Worm (Caenorhabditis elegans) whole organism, L4 larva: ENCODE results near the gene isy-1.
A peak's percentile ranks its signal among the peaks of the same experiment; 100 is the strongest.

Experiments used
- F10B5.3 ChIP-seq: sonication (generic microtip); optimal IDR thresholded peaks from 2 replicates; lab custom pipeline; 2016; ENCODE audit warnings: mild to moderate bottlenecking, missing genetic modification characterization, missing compliant biosample characterization
- F26F4.8 ChIP-seq: fragments of 200-800 bp; sonication (Bioruptor generic); conservative IDR thresholded peaks from 2 replicates; pipeline ENCODE4 v1.3.6; 2022; ENCODE audit warnings: missing genetic modification characterization, missing compliant biosample characterization
- F37D6.2 ChIP-seq: sonication (generic microtip); optimal IDR thresholded peaks from 2 replicates; lab custom pipeline; 2016; ENCODE audit warnings: mild to moderate bottlenecking, missing genetic modification characterization, missing compliant biosample characterization
- F44E2.7 ChIP-seq: fragments of 200-800 bp; sonication (Bioruptor generic); IDR thresholded peaks from 2 replicates; pipeline ENCODE4 v2.1.2; 2022; ENCODE audit warnings: missing genetic modification characterization, missing compliant biosample characterization
- T26A8.4 ChIP-seq: fragments of 200-800 bp; sonication (Bioruptor generic); IDR thresholded peaks from 2 replicates; pipeline ENCODE4 v1.3.6; 2022; ENCODE audit warnings: missing genetic modification characterization, missing compliant biosample characterization
- Y5F2A.4 ChIP-seq: fragments of 200-800 bp; sonication (Bioruptor generic); optimal IDR thresholded peaks from 2 replicates; lab custom pipeline; 2018; ENCODE audit warnings: mild to moderate bottlenecking, missing genetic modification characterization, missing compliant biosample characterization
- Y75B8A.6 ChIP-seq: fragments of 200-800 bp; sonication (Bioruptor generic); IDR thresholded peaks from 2 replicates; pipeline ENCODE4 v1.3.6; 2022; ENCODE audit warnings: missing genetic modification reagents, missing genetic modification characterization, missing compliant biosample characterization
- ZK337.2 ChIP-seq: fragments of 200-800 bp; sonication (Bioruptor generic); IDR thresholded peaks from 2 replicates; pipeline ENCODE4 v1.3.6; 2022; ENCODE audit warnings: missing genetic modification reagents, missing genetic modification characterization, missing compliant biosample characterization
- ZK546.5 ChIP-seq, 2 experiments: sonication (generic microtip); optimal IDR thresholded peaks; 2 replicates each; lab custom pipeline; 2017; ENCODE audit warnings: missing biosample characterization in 2 of 2, missing genetic modification characterization in 2 of 2
- ceh-32 ChIP-seq: sonication (generic microtip); optimal IDR thresholded peaks from 2 replicates; lab custom pipeline; 2016; ENCODE audit warnings: mild to moderate bottlenecking, missing genetic modification characterization, missing compliant biosample characterization; ENCODE audit not compliant: poor library complexity
- ceh-44 ChIP-seq: fragments of 200-800 bp; sonication (Bioruptor generic); IDR thresholded peaks from 2 replicates; pipeline ENCODE4 v1.3.6; 2022; ENCODE audit warnings: missing genetic modification reagents, missing genetic modification characterization, missing compliant biosample characterization
- ceh-62 ChIP-seq: sonication (generic microtip); optimal IDR thresholded peaks from 2 replicates; lab custom pipeline; 2017; ENCODE audit warnings: missing biosample characterization, missing genetic modification characterization
- ceh-82 ChIP-seq: sonication (generic microtip); optimal IDR thresholded peaks from 2 replicates; lab custom pipeline; 2017; ENCODE audit warnings: missing biosample characterization, missing genetic modification characterization
- cey-2 ChIP-seq: sonication (generic microtip); optimal IDR thresholded peaks from 3 replicates; lab custom pipeline; 2017; ENCODE audit warnings: missing genetic modification characterization, mild to moderate bottlenecking, missing compliant biosample characterization, antibody characterized with exemption, borderline replicate concordance; ENCODE audit not compliant: insufficient read depth
- daf-8 ChIP-seq: fragments of 200-800 bp; sonication (Bioruptor generic); IDR thresholded peaks from 2 replicates; pipeline ENCODE4 v1.3.6; 2022; ENCODE audit warnings: missing genetic modification characterization, missing compliant biosample characterization
- dmd-8 ChIP-seq: fragments of 200-800 bp; sonication (Bioruptor generic); IDR thresholded peaks from 2 replicates; pipeline ENCODE4 v1.3.6; 2022; ENCODE audit warnings: missing genetic modification characterization, missing compliant biosample characterization
- duxl-1 ChIP-seq: sonication (generic microtip); optimal IDR thresholded peaks from 2 replicates; lab custom pipeline; 2016; ENCODE audit warnings: mild to moderate bottlenecking, missing genetic modification characterization, moderate library complexity, missing compliant biosample characterization; ENCODE audit not compliant: poor library complexity
- dve-1 ChIP-seq: sonication (generic microtip); optimal IDR thresholded peaks from 2 replicates; lab custom pipeline; 2017; ENCODE audit warnings: antibody characterized with exemption, mild to moderate bottlenecking, missing genetic modification characterization, missing compliant biosample characterization; ENCODE audit not compliant: insufficient read depth
- fos-1 ChIP-seq: fragments of 150-350 bp; optimal IDR thresholded peaks from 2 replicates; lab custom pipeline; 2014; ENCODE audit warnings: missing biosample characterization, missing genetic modification characterization
- hlh-30 ChIP-seq: sonication (generic microtip); optimal IDR thresholded peaks from 2 replicates; lab custom pipeline; 2017; ENCODE audit warnings: antibody characterized with exemption, mild to moderate bottlenecking, missing genetic modification characterization, missing compliant biosample characterization; ENCODE audit not compliant: insufficient read depth
- hmg-1.1 ChIP-seq: fragments of 200-800 bp; sonication (Bioruptor generic); IDR thresholded peaks from 2 replicates; pipeline ENCODE4 v1.3.6; 2022; ENCODE audit warnings: missing genetic modification reagents, missing genetic modification characterization, missing compliant biosample characterization
- lin-39 ChIP-seq: fragments of 150-350 bp; optimal IDR thresholded peaks from 2 replicates; lab custom pipeline; 2014; ENCODE audit warnings: missing biosample characterization, missing genetic modification reagents, missing genetic modification characterization
- lir-3 ChIP-seq: sonication (generic microtip); optimal IDR thresholded peaks from 2 replicates; lab custom pipeline; 2016; ENCODE audit warnings: mild to moderate bottlenecking, missing genetic modification characterization, missing compliant biosample characterization
- lsy-2 ChIP-seq, 2 experiments: fragments of 150-350 bp in 1 of 2; sonication (generic microtip) in 1 of 2; optimal IDR thresholded peaks; 2 replicates each; lab custom pipeline; 2014 to 2017; ENCODE audit warnings: missing biosample characterization in 2 of 2, missing genetic modification characterization in 2 of 2
- madf-5 ChIP-seq, 2 experiments: fragments of 200-800 bp; sonication (Bioruptor generic); IDR thresholded peaks; 2 replicates each; pipeline ENCODE4 v1.3.6; 2022; ENCODE audit warnings: missing compliant biosample characterization in 2 of 2, missing genetic modification characterization in 2 of 2
- madf-9 ChIP-seq: fragments of 200-800 bp; sonication (Bioruptor generic); conservative IDR thresholded peaks from 2 replicates; pipeline ENCODE4 v1.3.6; 2022; ENCODE audit warnings: missing genetic modification reagents, missing genetic modification characterization, missing compliant biosample characterization
- mdl-1 ChIP-seq, 2 experiments: fragments of 150-350 bp in 1 of 2; sonication (generic microtip) in 1 of 2; optimal IDR thresholded peaks; 2 replicates each; lab custom pipeline; 2014 to 2017; ENCODE audit warnings: missing biosample characterization in 2 of 2, missing genetic modification characterization in 2 of 2
- mep-1 ChIP-seq: fragments of 150-350 bp; sonication (generic microtip); optimal IDR thresholded peaks from 3 replicates; lab custom pipeline; 2014; ENCODE audit warnings: missing biosample characterization, missing genetic modification characterization
- mes-2 ChIP-seq: sonication (generic microtip); optimal IDR thresholded peaks from 2 replicates; lab custom pipeline; 2016; ENCODE audit warnings: missing genotype, mild to moderate bottlenecking, missing genetic modification characterization, missing compliant biosample characterization; ENCODE audit not compliant: poor library complexity, severe bottlenecking
- nhr-10 ChIP-seq: fragments of 150-350 bp; optimal IDR thresholded peaks from 2 replicates; lab custom pipeline; 2014; ENCODE audit warnings: missing biosample characterization, missing genetic modification characterization
- nhr-11 ChIP-seq: fragments of 150-350 bp; optimal IDR thresholded peaks from 2 replicates; lab custom pipeline; 2014; ENCODE audit warnings: missing biosample characterization, missing genetic modification characterization
- nhr-28 ChIP-seq: fragments of 150-350 bp; optimal IDR thresholded peaks from 2 replicates; lab custom pipeline; 2014; ENCODE audit warnings: missing biosample characterization, missing genetic modification characterization
- nhr-48 ChIP-seq: sonication (generic microtip); optimal IDR thresholded peaks from 2 replicates; lab custom pipeline; 2016; ENCODE audit warnings: mild to moderate bottlenecking, missing genetic modification characterization, missing compliant biosample characterization
- nhr-6 ChIP-seq: fragments of 150-350 bp; optimal IDR thresholded peaks from 2 replicates; lab custom pipeline; 2014; ENCODE audit warnings: missing biosample characterization, missing genetic modification characterization
- nhr-76 ChIP-seq: fragments of 150-350 bp; optimal IDR thresholded peaks from 2 replicates; lab custom pipeline; 2014; ENCODE audit warnings: missing biosample characterization, missing genetic modification characterization
- pha-4 ChIP-seq, 2 experiments: fragments of 150-350 bp in 1 of 2; fragments of 200-800 bp in 1 of 2; sonication (Bioruptor generic) in 1 of 2; IDR thresholded peaks in 1 of 2; optimal IDR thresholded peaks in 1 of 2; 2 replicates each; pipeline versions ENCODE4 v1.3.6 to Lab custom; 2014 to 2022; ENCODE audit warnings: missing genetic modification characterization in 2 of 2, missing genetic modification reagents in 2 of 2, missing biosample characterization in 1 of 2, missing compliant biosample characterization in 1 of 2
- skn-1 ChIP-seq: fragments of 150-350 bp; optimal IDR thresholded peaks from 2 replicates; lab custom pipeline; 2014; ENCODE audit warnings: missing biosample characterization, missing genetic modification characterization
- snpc-1.2 ChIP-seq: fragments of 200-800 bp; sonication (Bioruptor generic); IDR thresholded peaks from 2 replicates; pipeline ENCODE4 v1.3.6; 2022; ENCODE audit warnings: missing genetic modification reagents, missing genetic modification characterization, missing compliant biosample characterization
- snpc-4 ChIP-seq: fragments of 150-350 bp; optimal IDR thresholded peaks from 2 replicates; lab custom pipeline; 2014; ENCODE audit warnings: missing biosample characterization, missing genetic modification characterization
- spr-1 ChIP-seq: sonication (generic microtip); optimal IDR thresholded peaks from 2 replicates; lab custom pipeline; 2016; ENCODE audit warnings: mild to moderate bottlenecking, missing genetic modification characterization, missing compliant biosample characterization
- spr-3 ChIP-seq: fragments of 200-800 bp; sonication (Bioruptor generic); optimal IDR thresholded peaks from 2 replicates; lab custom pipeline; 2018; ENCODE audit warnings: mild to moderate bottlenecking, missing genetic modification characterization, missing compliant biosample characterization
- tra-1 ChIP-seq: fragments of 200-800 bp; sonication (Bioruptor generic); IDR thresholded peaks from 2 replicates; pipeline ENCODE4 v1.3.6; 2022; ENCODE audit warnings: missing genetic modification reagents, missing genetic modification characterization, missing compliant biosample characterization
- unc-130 ChIP-seq: sonication (generic microtip); optimal IDR thresholded peaks from 2 replicates; lab custom pipeline; 2016; ENCODE audit warnings: missing genetic modification reagents, missing genetic modification characterization, missing compliant biosample characterization
- unc-62 ChIP-seq, 3 experiments: fragments of 150-350 bp in 1 of 3; sonication (generic microtip); optimal IDR thresholded peaks in 2 of 3; peaks in 1 of 3; 1 replicate in 1 of 3; 2 replicates in 2 of 3; lab custom pipeline; 2014 to 2017; ENCODE audit warnings: missing biosample characterization in 3 of 3, missing genetic modification characterization in 3 of 3, missing genetic modification reagents in 3 of 3, missing genotype in 1 of 3
- zip-11 ChIP-seq: fragments of 200-800 bp; sonication (Bioruptor generic); IDR thresholded peaks from 2 replicates; pipeline ENCODE4 v1.3.6; 2022; ENCODE audit warnings: missing genetic modification characterization, missing compliant biosample characterization

isy-1 gene

DNA sequence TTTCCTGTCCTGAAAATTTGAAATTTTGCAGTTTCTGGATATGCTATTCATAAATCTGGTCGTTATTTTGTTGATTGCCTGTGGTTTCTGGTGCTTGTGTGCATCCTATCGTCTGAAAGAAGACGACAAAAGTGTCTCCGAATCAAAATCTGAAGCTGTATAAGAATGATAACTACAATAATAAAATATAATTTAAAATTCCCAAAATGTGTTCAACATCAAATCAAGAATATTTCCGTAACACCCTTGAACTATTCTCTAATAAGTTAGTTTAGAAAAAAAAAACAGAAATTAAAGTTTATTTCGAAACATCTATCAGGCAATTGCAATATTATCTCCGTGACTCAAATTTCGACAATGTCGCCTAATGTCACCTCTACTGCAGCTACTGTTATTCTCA, 40.0 kb upstream of the isy-1 start, which contains the start of gene C45B11.8:
Gene C45B11.8 (plus strand): TSS at position 301 of the 400 bp plus-strand sequence.
- no peak for TF ChIP-seq ceh-62 (tag; lab: Kevin White, UChicago)
- TF ChIP-seq lin-39 (tag; lab: Kevin White, UChicago): no peak
- TF ChIP-seq dmd-8 (GFP tag; lab: Robert Waterston, UW): no peak
- no peak for TF ChIP-seq F10B5.3
- no peak for TF ChIP-seq skn-1 (tag; lab: Kevin White, UChicago)
- no peak for TF ChIP-seq spr-1
- no peak for TF ChIP-seq snpc-4
- TF ChIP-seq nhr-48 (tag; lab: Kevin White, UChicago): no peak
- TF ChIP-seq nhr-28 (tag; lab: Kevin White, UChicago): no peak
- TF ChIP-seq tra-1 (GFP tag; lab: Robert Waterston, UW): no peak

DNA sequence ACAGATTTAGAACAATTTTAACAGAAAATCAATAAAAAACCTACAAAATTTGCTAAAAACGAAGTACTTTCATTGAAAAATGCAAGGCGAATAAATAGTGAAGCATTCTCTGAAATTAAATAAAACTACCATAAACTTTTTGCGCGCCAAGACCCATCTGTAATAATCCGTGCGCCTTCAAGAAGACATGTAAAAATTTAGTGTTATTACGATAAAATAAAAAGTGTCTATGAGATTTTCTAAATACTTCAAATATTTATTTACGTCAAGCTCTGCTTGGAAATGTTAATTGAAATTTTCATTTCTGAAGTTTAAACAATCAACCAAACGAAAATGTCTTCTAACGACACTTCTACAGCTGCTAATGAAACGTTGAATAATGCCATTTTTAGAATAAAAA, 39.5 kb upstream of the isy-1 start, which contains the start of gene C45B11.9:
Gene C45B11.9 (plus strand): TSS at position 301 of the 400 bp plus-strand sequence.
- TF ChIP-seq F37D6.2 (tag; lab: Kevin White, UChicago) (no peak), spr-1 (no peak), Y75B8A.6 (no peak), zip-11 (GFP tag; lab: Robert Waterston, UW) (no peak), daf-8 (GFP tag; lab: Robert Waterston, UW) (no peak), T26A8.4 (GFP tag; lab: Robert Waterston, UW) (no peak)

DNA sequence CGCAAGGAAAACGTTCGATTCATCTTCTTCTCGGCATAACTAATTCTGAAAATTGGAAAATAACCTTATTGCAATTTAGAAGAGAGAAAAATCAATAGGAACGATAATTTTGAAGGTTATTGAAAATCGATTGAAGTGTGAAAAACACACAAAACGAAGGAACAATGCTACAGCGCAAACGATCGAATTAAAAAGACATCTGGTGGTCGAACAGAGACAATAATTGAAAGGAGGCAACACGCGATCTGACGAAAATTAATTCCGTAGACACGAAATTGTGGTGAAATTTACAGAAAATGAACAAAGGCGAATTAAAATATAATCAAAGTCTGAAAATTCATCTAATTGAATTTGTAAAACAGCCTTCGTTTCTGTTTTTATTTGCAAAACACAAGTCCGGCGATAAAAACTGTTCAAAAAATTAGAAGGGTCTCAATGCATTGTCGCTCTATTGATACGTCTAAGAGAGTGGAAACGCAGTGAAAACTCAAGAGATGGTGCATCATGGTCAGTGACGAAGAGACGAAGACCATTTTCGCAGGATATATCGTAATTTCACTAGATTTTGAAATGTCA, 39.0 kb upstream of the isy-1 start, which contains the start of gene pak-2:
Gene pak-2 (minus strand): TSS at position 51 of the 576 bp plus-strand sequence.
- TF ChIP-seq duxl-1 (tag; lab: Kevin White, UChicago): peak; percentile 28
- TF ChIP-seq mep-1 (tag; lab: Kevin White, UChicago): peak; percentile 90
- no peak for TF ChIP-seq F26F4.8
- TF ChIP-seq mes-2 (tag; lab: Kevin White, UChicago): peak; percentile 89
- no peak for TF ChIP-seq Y5F2A.4 (GFP tag; lab: Kevin White, UChicago)
- TF ChIP-seq hmg-1.1 (GFP tag; lab: Robert Waterston, UW): peak; percentile 63
- no peak for TF ChIP-seq ceh-82
- peak; percentile 74 for TF ChIP-seq dve-1 (tag; lab: Kevin White, UChicago)
- TF ChIP-seq F37D6.2 (tag; lab: Kevin White, UChicago): peak; percentile 46
- TF ChIP-seq spr-3 (GFP tag; lab: Kevin White, UChicago): no peak
- TF ChIP-seq hlh-30 (tag; lab: Kevin White, UChicago): peak; percentile 57
- 0 out of 2 replicates have a peak, but pooled peaks have one; percentile 8 for TF ChIP-seq pha-4 (GFP tag; IDR thresholded peaks at IDR 0.05; lab: Robert Waterston, UW)
- TF ChIP-seq pha-4 (tag; optimal IDR thresholded peaks at IDR 0.05; lab: Kevin White, UChicago): no peak
- TF ChIP-seq cey-2: no peak
- TF ChIP-seq lir-3 (tag; lab: Kevin White, UChicago): no peak
- no peak for TF ChIP-seq nhr-10 (tag; lab: Kevin White, UChicago)
- TF ChIP-seq unc-62 (GFP tag; optimal IDR thresholded peaks at IDR 0.05 in 1 of 2; lab: Kevin White, UChicago): peak in 1 of 2 experiments; percentile 52
- TF ChIP-seq unc-62 (tag; optimal IDR thresholded peaks at IDR 0.05; lab: Kevin White, UChicago): no peak
- TF ChIP-seq mdl-1 (tag; optimal IDR thresholded peaks at IDR 0.05; lab: Kevin White, UChicago): peak in 1 of 2 experiments; percentile 58
- no peak for TF ChIP-seq madf-9 (GFP tag; lab: Robert Waterston, UW)
- TF ChIP-seq ZK337.2 (GFP tag; lab: Robert Waterston, UW): peak; percentile 62; the same call in 1 of the 2 replicates
- no peak for TF ChIP-seq Y75B8A.6
- TF ChIP-seq madf-5 (GFP tag; IDR thresholded peaks at IDR 0.05; lab: Robert Waterston, UW): no peak
- TF ChIP-seq nhr-76 (tag; lab: Kevin White, UChicago): no peak
- no peak for TF ChIP-seq F44E2.7 (GFP tag; lab: Robert Waterston, UW)
- TF ChIP-seq nhr-6 (tag; lab: Kevin White, UChicago): peak; percentile 10
- TF ChIP-seq ZK546.5 (tag; optimal IDR thresholded peaks at IDR 0.05; lab: Kevin White, UChicago): no peak
- TF ChIP-seq ceh-44: 0 out of 2 replicates have a peak, but pooled peaks have one; percentile 11
- peak; percentile 91 for TF ChIP-seq unc-130 (GFP tag; lab: Kevin White, UChicago)
- peak; percentile 67 for TF ChIP-seq nhr-28 (tag; lab: Kevin White, UChicago)
- TF ChIP-seq ceh-32: no peak
- TF ChIP-seq lsy-2 (tag; optimal IDR thresholded peaks at IDR 0.05; lab: Kevin White, UChicago): peak; percentile 38 to 83
- no peak for TF ChIP-seq fos-1 (tag; lab: Kevin White, UChicago)
- peak; percentile 71 for TF ChIP-seq nhr-11 (tag; lab: Kevin White, UChicago)
- TF ChIP-seq snpc-1.2: no peak
